Fruit fly (Drosophila melanogaster): ENCODE results near the gene Ipp.

- TF ChIP-seq CG34367 (tag; optimal IDR thresholded peaks at IDR 0.05) (no peak), CG17806 (tag; optimal IDR thresholded peaks at IDR 0.05) (no peak), EcR (GFP tag; optimal IDR thresholded peaks at IDR 0.05) (peak; percentile 85)
Observed at dm6 chr3R:13976070-13976492, 17.5 kb downstream of the Ipp start.

All from whole organism, pupa.